Fruit fly (Drosophila melanogaster): ENCODE results near the gene Lcp65Af.

Gene Lcp65Af

DNA sequence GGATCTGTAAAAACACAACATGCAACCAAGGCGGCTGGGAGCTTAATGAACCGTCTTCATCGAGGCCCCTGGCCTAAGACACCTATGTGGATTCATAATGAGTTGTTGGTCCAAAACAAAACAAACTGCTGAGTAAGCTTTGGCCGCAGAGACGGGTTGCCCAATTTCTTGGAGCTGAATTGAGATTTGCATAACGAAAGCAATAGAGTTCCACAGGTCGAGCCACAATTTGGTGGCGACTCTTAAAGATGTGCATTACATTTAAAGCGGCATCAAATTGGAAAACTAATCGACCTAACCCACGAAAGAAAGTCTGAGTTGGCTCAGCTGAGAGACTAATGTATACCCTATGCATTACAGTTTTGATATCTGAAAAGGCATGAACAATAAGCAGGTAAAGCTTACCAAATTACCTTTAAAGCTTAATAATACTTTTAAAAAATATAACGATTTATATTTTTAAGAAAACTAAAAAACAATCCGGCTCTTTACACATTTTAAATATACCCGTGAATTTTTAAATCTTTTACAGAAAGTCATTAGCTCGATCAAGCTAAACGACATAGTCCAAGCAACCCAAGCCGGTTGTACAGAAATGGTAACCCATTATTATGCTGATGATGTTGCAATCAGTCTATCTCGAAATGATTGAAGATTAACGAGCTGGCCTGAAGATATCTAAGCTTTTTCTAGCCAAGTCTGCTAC is 20.9 kb upstream of the Lcp65Af start, which contains the start of gene CG13297 (continued):
- TF ChIP-seq CG8944 (GFP tag; optimal IDR thresholded peaks at IDR 0.05) (no peak), CG9876 (GFP tag; optimal IDR thresholded peaks at IDR 0.05) (no peak), Tbp (GFP tag; optimal IDR thresholded peaks at IDR 0.05) (no peak), CG1603 (tag; optimal IDR thresholded peaks at IDR 0.05) (no peak), gcm (GFP tag; optimal IDR thresholded peaks at IDR 0.05) (peak; percentile 32), Drgx (GFP tag; IDR thresholded peaks at IDR 0.05) (peak; percentile 37; the same call in 1 of the 2 replicates), CG12659 (GFP tag; optimal IDR thresholded peaks at IDR 0.05) (peak; percentile 27), CG2202 (tag; optimal IDR thresholded peaks at IDR 0.05) (no peak), CG34376 (GFP tag; optimal IDR thresholded peaks at IDR 0.05) (no peak), CG2199 (GFP tag; IDR thresholded peaks at IDR 0.05) (no peak), CG11093 (GFP tag; IDR thresholded peaks at IDR 0.05) (peak; percentile 62; the same call in 2 of the 3 replicates), Scr (GFP tag; IDR thresholded peaks at IDR 0.05; ENCODE audit: partially characterized antibody) (no peak), az2 (GFP tag; optimal IDR thresholded peaks at IDR 0.05) (peak; percentile 42), Sin3A (optimal IDR thresholded peaks at IDR 0.05) (no peak), ind (GFP tag; optimal IDR thresholded peaks at IDR 0.05) (peak; percentile 45), knrl (GFP tag; IDR thresholded peaks at IDR 0.05; ENCODE audit: partially characterized antibody) (no peak), Hey (tag; optimal IDR thresholded peaks at IDR 0.05) (no peak), tin (GFP tag; optimal IDR thresholded peaks at IDR 0.05) (peak; percentile 6), lab (GFP tag; optimal IDR thresholded peaks at IDR 0.05) (peak; percentile 26), CG18011 (GFP tag; optimal IDR thresholded peaks at IDR 0.05) (no peak), sens-2 (GFP tag; IDR thresholded peaks at IDR 0.05) (no peak), CG12104 (GFP tag; optimal IDR thresholded peaks at IDR 0.05) (peak; percentile 27), Doc2 (GFP tag; IDR thresholded peaks at IDR 0.05) (no peak), CG12299 (tag; optimal IDR thresholded peaks at IDR 0.05) (peak; percentile 12), Hr78 (GFP tag; optimal IDR thresholded peaks at IDR 0.05) (peak in 1 of 2 experiments; percentile 76), E2f1 (GFP tag; IDR thresholded peaks at IDR 0.05) (peak; percentile 44; the same call in 1 of the 2 replicates), CG9437 (GFP tag; optimal IDR thresholded peaks at IDR 0.05) (peak; percentile 40), Sry-β (GFP tag; optimal IDR thresholded peaks at IDR 0.05) (no peak), Bteb2 (GFP tag; optimal IDR thresholded peaks at IDR 0.05) (no peak), pho (GFP tag; optimal IDR thresholded peaks at IDR 0.05) (no peak), Side (GFP tag; optimal IDR thresholded peaks at IDR 0.05) (no peak), gce (GFP tag; IDR thresholded peaks at IDR 0.05) (no peak), CG4617 (GFP tag; optimal IDR thresholded peaks at IDR 0.05; ENCODE audit: borderline replicate concordance) (no peak), eve (GFP tag; optimal IDR thresholded peaks at IDR 0.05) (peak in 1 of 2 experiments; percentile 48), CG12219 (GFP tag; optimal IDR thresholded peaks at IDR 0.05) (peak; percentile 31), dimm (GFP tag; IDR thresholded peaks at IDR 0.05) (no peak), lilli (GFP tag; optimal IDR thresholded peaks at IDR 0.05) (no peak), CG11723 (GFP tag; optimal IDR thresholded peaks at IDR 0.05) (peak; percentile 25), CG15073 (GFP tag; optimal IDR thresholded peaks at IDR 0.05) (no peak), HmgZ (tag; optimal IDR thresholded peaks at IDR 0.05) (no peak), dan (GFP tag; IDR thresholded peaks at IDR 0.05) (no peak), dati (GFP tag; IDR thresholded peaks at IDR 0.05) (no peak), NfI (GFP tag; optimal IDR thresholded peaks at IDR 0.05) (peak; percentile 43), CG11456 (GFP tag; IDR thresholded peaks at IDR 0.05) (no peak), Fer1 (GFP tag; optimal IDR thresholded peaks at IDR 0.05) (peak; percentile 38), CG33213 (GFP tag; optimal IDR thresholded peaks at IDR 0.05) (no peak), so (GFP tag; IDR thresholded peaks at IDR 0.05) (no peak), CG11085 (GFP tag; IDR thresholded peaks at IDR 0.05) (no peak), sisA (GFP tag; IDR thresholded peaks at IDR 0.05) (peak; percentile 55), CG12071 (GFP tag; optimal IDR thresholded peaks at IDR 0.05) (no peak), ranshi (GFP tag; IDR thresholded peaks at IDR 0.05) (peak; percentile 21; the same call in 1 of the 2 replicates)

Measured in whole organism, embryonic.